Fruit fly (Drosophila melanogaster): Measurements from ENCODE around the gene CG5078.

CG5078 gene

DNA sequence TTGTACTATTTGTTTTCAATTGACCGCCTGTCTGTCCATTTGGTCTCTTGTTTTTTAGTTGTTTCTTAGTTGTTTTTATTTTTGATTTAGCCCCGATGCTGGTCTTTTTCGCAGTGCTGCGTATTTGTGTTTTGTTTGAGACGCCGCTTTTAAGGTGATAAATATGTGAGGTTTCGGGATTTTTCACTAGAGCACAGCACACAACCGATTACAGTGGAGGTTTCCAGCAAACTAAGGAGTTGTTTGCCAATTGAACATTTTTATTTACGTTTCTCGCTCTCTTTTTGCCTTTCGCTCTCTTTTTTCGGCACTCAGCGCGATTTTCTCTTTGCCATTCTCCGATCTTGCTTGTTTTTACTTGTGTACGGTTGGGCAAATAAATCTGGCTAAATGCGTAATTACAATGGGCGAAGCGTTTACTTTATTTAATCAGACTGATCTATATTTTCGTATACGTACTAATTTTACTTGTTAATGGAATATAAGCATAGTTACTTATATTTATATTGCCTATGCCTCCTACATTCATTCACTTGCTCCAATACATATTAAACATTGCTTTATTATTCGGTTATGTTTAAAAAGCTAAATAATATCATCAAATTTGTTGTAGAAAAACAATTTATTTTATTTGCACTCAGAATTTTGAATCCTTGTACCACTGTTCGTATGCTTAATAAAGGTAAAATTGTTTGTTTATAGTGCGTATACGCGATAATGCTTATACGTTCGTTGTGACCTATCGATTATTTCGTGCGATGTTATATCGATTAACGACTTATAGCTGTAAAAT is 34.5 kb downstream of the CG5078 start, which contains the start of gene Rcd2 (continued):
- peak; percentile 92 for TF ChIP-seq CG7372 (GFP tag; IDR thresholded peaks at IDR 0.05)
- TF ChIP-seq CG3407 (GFP tag; optimal IDR thresholded peaks at IDR 0.05) = peak; percentile 37
- peak; percentile 88 for TF ChIP-seq HmgZ (tag; optimal IDR thresholded peaks at IDR 0.05)
- TF ChIP-seq Doc3 (GFP tag; IDR thresholded peaks at IDR 0.05; ENCODE audit: partially characterized antibody) = peak; percentile 86; the same call in 2 of the 3 replicates
- TF ChIP-seq Hand (GFP tag; optimal IDR thresholded peaks at IDR 0.05) = peak; percentile 84
- TF ChIP-seq CG6254 (GFP tag; optimal IDR thresholded peaks at IDR 0.05) = peak; percentile 60
- no peak; the same call in 2 of the 3 replicates for TF ChIP-seq CG11093 (GFP tag; IDR thresholded peaks at IDR 0.05)
- TF ChIP-seq CG10267 (tag; optimal IDR thresholded peaks at IDR 0.05) = peak; percentile 78
- TF ChIP-seq Nf-YA (GFP tag; IDR thresholded peaks at IDR 0.05) = peak; percentile 51; the same call in 1 of the 2 replicates
- TF ChIP-seq ham (GFP tag; IDR thresholded peaks at IDR 0.05) = no peak
- TF ChIP-seq Sry-β (GFP tag; optimal IDR thresholded peaks at IDR 0.05) = no peak
- no peak for TF ChIP-seq p53 (GFP tag; optimal IDR thresholded peaks at IDR 0.05)
- peak; percentile 95 for TF ChIP-seq CG12659 (GFP tag; optimal IDR thresholded peaks at IDR 0.05)
- TF ChIP-seq seq (GFP tag; IDR thresholded peaks at IDR 0.05) = peak; percentile 87
- peak; percentile 90 for TF ChIP-seq hbn (GFP tag; IDR thresholded peaks at IDR 0.05; ENCODE audit: partially characterized antibody)
- peak; percentile 85 for TF ChIP-seq CG3838 (GFP tag; optimal IDR thresholded peaks at IDR 0.05)
- no peak for TF ChIP-seq Tbp (GFP tag; optimal IDR thresholded peaks at IDR 0.05)
- peak; percentile 64 for TF ChIP-seq H2.0 (GFP tag; IDR thresholded peaks at IDR 0.05)
- TF ChIP-seq CG9727 (GFP tag; optimal IDR thresholded peaks at IDR 0.05) = peak; percentile 80
- peak; percentile 58; the same call in 1 of the 2 replicates for TF ChIP-seq HLH3B (GFP tag; IDR thresholded peaks at IDR 0.05)
- peak; percentile 68 for TF ChIP-seq Oaz (GFP tag; IDR thresholded peaks at IDR 0.05)
- TF ChIP-seq gfzf (GFP tag; optimal IDR thresholded peaks at IDR 0.05) = no peak
- peak; percentile 57; the same call in 1 of the 2 replicates for TF ChIP-seq CG17612 (GFP tag; IDR thresholded peaks at IDR 0.05)
- peak; percentile 91 for TF ChIP-seq CG18599 (GFP tag; optimal IDR thresholded peaks at IDR 0.05)
- TF ChIP-seq trh (GFP tag; optimal IDR thresholded peaks at IDR 0.05) = no peak
- no peak for TF ChIP-seq CG10321 (GFP tag; IDR thresholded peaks at IDR 0.05)
- no peak for TF ChIP-seq CG4360 (GFP tag; IDR thresholded peaks at IDR 0.05)
- TF ChIP-seq CG6791 (GFP tag; IDR thresholded peaks at IDR 0.05; ENCODE audit: partially characterized antibody) = peak; percentile 90
- TF ChIP-seq CG14965 (GFP tag; optimal IDR thresholded peaks at IDR 0.05; ENCODE audit: borderline replicate concordance) = no peak
- no peak for TF ChIP-seq Chrac-16 (GFP tag; optimal IDR thresholded peaks at IDR 0.05)
- TF ChIP-seq CG10209 (GFP tag; optimal IDR thresholded peaks at IDR 0.05) = peak; percentile 79
- TF ChIP-seq danr (GFP tag; IDR thresholded peaks at IDR 0.05) = peak; percentile 57; the same call in 1 of the 2 replicates
- no peak for TF ChIP-seq br (optimal IDR thresholded peaks at IDR 0.05)
- peak; percentile 79 for TF ChIP-seq CrebB (tag; optimal IDR thresholded peaks at IDR 0.05)
- peak; percentile 56 for TF ChIP-seq CG11398 (GFP tag; optimal IDR thresholded peaks at IDR 0.05)
- peak; percentile 56 for TF ChIP-seq CHES-1-like (GFP tag; optimal IDR thresholded peaks at IDR 0.05)
- no peak for TF ChIP-seq corto (GFP tag; optimal IDR thresholded peaks at IDR 0.05)
- TF ChIP-seq CG17829 (tag; optimal IDR thresholded peaks at IDR 0.05) = peak; percentile 77
- TF ChIP-seq CG14050 (GFP tag; IDR thresholded peaks at IDR 0.05) = no peak; the same call in 1 of the 3 replicates
- TF ChIP-seq cg (GFP tag; optimal IDR thresholded peaks at IDR 0.05) = no peak
- TF ChIP-seq Scr (GFP tag; IDR thresholded peaks at IDR 0.05; ENCODE audit: partially characterized antibody) = peak; percentile 89
- no peak for TF ChIP-seq Max (GFP tag; optimal IDR thresholded peaks at IDR 0.05)
- peak; percentile 62 to 94 for TF ChIP-seq Trl (optimal IDR thresholded peaks at IDR 0.05)
- peak; percentile 36 for TF ChIP-seq Trl (GFP tag; optimal IDR thresholded peaks at IDR 0.05)
- peak; percentile 55 for TF ChIP-seq MTF-1 (GFP tag; optimal IDR thresholded peaks at IDR 0.05; ENCODE audit: borderline replicate concordance)
- TF ChIP-seq Ssrp (tag; optimal IDR thresholded peaks at IDR 0.05) = peak; percentile 52
- peak; percentile 82 for TF ChIP-seq NfI (GFP tag; optimal IDR thresholded peaks at IDR 0.05)
- TF ChIP-seq CG31441 (GFP tag; IDR thresholded peaks at IDR 0.05) = peak; percentile 90
- no peak for TF ChIP-seq CG7745 (tag; optimal IDR thresholded peaks at IDR 0.05)
